Worm (Caenorhabditis elegans) whole organism, L3 larva: ENCODE data around the gene F56F11.1.

Experiments used
- R02D3.7 ChIP-seq: fragments of 150-350 bp; optimal IDR thresholded peaks from 2 replicates; lab custom pipeline; 2014; ENCODE audit warnings: missing biosample characterization, missing genetic modification characterization
- ama-1 ChIP-seq: fragments of 150-350 bp; optimal IDR thresholded peaks from 2 replicates; lab custom pipeline; 2018
- ceh-16 ChIP-seq: sonication (generic microtip); optimal IDR thresholded peaks from 2 replicates; lab custom pipeline; 2017; ENCODE audit warnings: missing biosample characterization, missing genetic modification characterization
- ceh-9 ChIP-seq: sonication (generic microtip); optimal IDR thresholded peaks from 2 replicates; lab custom pipeline; 2018; ENCODE audit warnings: missing biosample characterization, missing genetic modification characterization
- elt-2 ChIP-seq: sonication (generic microtip); optimal IDR thresholded peaks from 2 replicates; lab custom pipeline; 2016; ENCODE audit warnings: missing genetic modification reagents, mild to moderate bottlenecking, missing genetic modification characterization, missing compliant biosample characterization
- hmg-11 ChIP-seq: sonication (generic microtip); optimal IDR thresholded peaks from 2 replicates; lab custom pipeline; 2016; ENCODE audit warnings: missing genetic modification characterization, missing compliant biosample characterization
- nfya-1 ChIP-seq: sonication (generic microtip); optimal IDR thresholded peaks from 2 replicates; lab custom pipeline; 2017; ENCODE audit warnings: missing genetic modification characterization, mild to moderate bottlenecking, missing compliant biosample characterization, antibody characterized with exemption, moderate library complexity; ENCODE audit not compliant: insufficient read depth
- nhr-11 ChIP-seq: fragments of 150-350 bp; optimal IDR thresholded peaks from 2 replicates; lab custom pipeline; 2014; ENCODE audit warnings: missing biosample characterization, missing genetic modification characterization
- nhr-12 ChIP-seq: fragments of 150-350 bp; optimal IDR thresholded peaks from 2 replicates; lab custom pipeline; 2014; ENCODE audit warnings: missing biosample characterization, missing genetic modification characterization
- nhr-28 ChIP-seq: fragments of 150-350 bp; optimal IDR thresholded peaks from 2 replicates; lab custom pipeline; 2014; ENCODE audit warnings: missing biosample characterization, missing genetic modification characterization
- nhr-77 ChIP-seq: fragments of 150-350 bp; optimal IDR thresholded peaks from 2 replicates; lab custom pipeline; 2014; ENCODE audit warnings: missing biosample characterization, missing genetic modification characterization
- snpc-4 ChIP-seq: fragments of 150-350 bp; optimal IDR thresholded peaks from 2 replicates; lab custom pipeline; 2014; ENCODE audit warnings: missing biosample characterization, missing genetic modification characterization
- zag-1 ChIP-seq: fragments of 150-350 bp; optimal IDR thresholded peaks from 2 replicates; lab custom pipeline; 2014; ENCODE audit warnings: missing biosample characterization, missing genetic modification characterization
- ztf-11 ChIP-seq: fragments of 150-350 bp; optimal IDR thresholded peaks from 2 replicates; lab custom pipeline; 2014; ENCODE audit warnings: missing biosample characterization, missing genetic modification characterization

ce11 chrIII:2899705-2900104 lies 8.2 kb downstream of the F56F11.1 start:
- no peak for TF ChIP-seq nhr-28 (tag; lab: Kevin White, UChicago)
- no peak for TF ChIP-seq hmg-11
- TF ChIP-seq zag-1 (tag; lab: Kevin White, UChicago), result no peak
- no peak for TF ChIP-seq elt-2 (tag; lab: Kevin White, UChicago)
- TF ChIP-seq ceh-16 (tag; lab: Kevin White, UChicago), result no peak
- no peak for TF ChIP-seq nfya-1 (tag; lab: Kevin White, UChicago)
- no peak for TF ChIP-seq nhr-11 (tag; lab: Kevin White, UChicago)
- TF ChIP-seq ztf-11 (tag; lab: Kevin White, UChicago), result no peak
- TF ChIP-seq nhr-77 (tag; lab: Kevin White, UChicago), result no peak
- no peak for TF ChIP-seq ama-1 (lab: Kevin White, UChicago)
- no peak for TF ChIP-seq snpc-4
- no peak for TF ChIP-seq R02D3.7 (tag; lab: Kevin White, UChicago)
- no peak for TF ChIP-seq ceh-9
- TF ChIP-seq nhr-12 (tag; lab: Kevin White, UChicago), result no peak
